Fruit fly (Drosophila melanogaster) whole organism, embryonic: ENCODE data around the gene Cht2.

ENCODE experiments used
- Aef1 ChIP-seq: fragments of 200-800 bp; sonication (Bioruptor generic); IDR thresholded peaks from 3 replicates; pipeline ENCODE4 v1.3.6; 2022; ENCODE audit warnings: missing biosample characterization, missing genetic modification characterization
- BEAF-32 ChIP-seq: fragments of 200-800 bp; sonication (Bioruptor generic); optimal IDR thresholded peaks from 3 replicates; lab custom pipeline; 2017; ENCODE audit warnings: missing biosample characterization, missing genetic modification characterization, mild to moderate bottlenecking, moderate library complexity, missing genetic modification reagents
- Blimp-1 ChIP-seq: fragments of 200-800 bp; sonication (Bioruptor generic); optimal IDR thresholded peaks from 3 replicates; lab custom pipeline; 2018; ENCODE audit warnings: missing biosample characterization, missing genetic modification characterization, mild to moderate bottlenecking, moderate library complexity, missing genetic modification reagents
- CG10147 ChIP-seq: fragments of 200-800 bp; sonication (Bioruptor generic); optimal IDR thresholded peaks from 2 replicates; lab custom pipeline; 2019; ENCODE audit warnings: missing biosample characterization, mild to moderate bottlenecking, missing genetic modification characterization, moderate library complexity
- CG10565 ChIP-seq: fragments of 200-800 bp; sonication (Bioruptor generic); optimal IDR thresholded peaks from 3 replicates; lab custom pipeline; 2016; ENCODE audit warnings: missing biosample characterization, mild to moderate bottlenecking, missing genetic modification characterization
- CG10979 ChIP-seq: fragments of 200-800 bp; sonication (Bioruptor generic); optimal IDR thresholded peaks from 2 replicates; lab custom pipeline; 2018; ENCODE audit warnings: missing biosample characterization, mild to moderate bottlenecking, missing genetic modification characterization, moderate library complexity
- CG11247 ChIP-seq: fragments of 200-800 bp; sonication (Bioruptor generic); IDR thresholded peaks from 2 replicates; pipeline ENCODE4 v1.3.6; 2022; ENCODE audit warnings: missing biosample characterization, missing genetic modification characterization
- CG11456 ChIP-seq: fragments of 200-800 bp; sonication (Bioruptor generic); IDR thresholded peaks from 3 replicates; pipeline ENCODE4 v1.3.6; 2022; ENCODE audit warnings: missing biosample characterization, missing genetic modification characterization
- CG11695 ChIP-seq: fragments of 200-800 bp; sonication (Bioruptor generic); IDR thresholded peaks from 3 replicates; pipeline ENCODE4 v1.3.6; 2022; ENCODE audit warnings: missing biosample characterization, missing genetic modification characterization
- CG11723 ChIP-seq: fragments of 200-800 bp; sonication (Bioruptor generic); optimal IDR thresholded peaks from 2 replicates; lab custom pipeline; 2017; ENCODE audit warnings: missing biosample characterization, mild to moderate bottlenecking, missing genetic modification characterization
- CG12155 ChIP-seq: fragments of 200-800 bp; sonication (Bioruptor generic); optimal IDR thresholded peaks from 3 replicates; lab custom pipeline; 2016; ENCODE audit warnings: missing biosample characterization, missing genetic modification characterization
- CG14050 ChIP-seq: fragments of 200-800 bp; sonication (Bioruptor generic); IDR thresholded peaks from 3 replicates; pipeline ENCODE4 v1.3.6; 2022; ENCODE audit warnings: missing biosample characterization, missing genetic modification characterization
- CG15601 ChIP-seq: fragments of 200-800 bp; sonication (Bioruptor generic); optimal IDR thresholded peaks from 3 replicates; lab custom pipeline; 2019; ENCODE audit warnings: missing biosample characterization, mild to moderate bottlenecking, missing genetic modification characterization, moderate library complexity
- CG16813 ChIP-seq: fragments of 200-800 bp; sonication (Bioruptor generic); IDR thresholded peaks from 3 replicates; pipeline ENCODE4 v1.3.6; 2022; ENCODE audit warnings: missing biosample characterization, missing genetic modification characterization; ENCODE audit not compliant: partially characterized antibody
- CG17385 ChIP-seq: fragments of 200-800 bp; sonication (Bioruptor generic); optimal IDR thresholded peaks from 3 replicates; lab custom pipeline; 2018; ENCODE audit warnings: missing biosample characterization, mild to moderate bottlenecking, missing genetic modification characterization
- CG17912 ChIP-seq: fragments of 200-800 bp; sonication (Bioruptor generic); optimal IDR thresholded peaks from 2 replicates; lab custom pipeline; 2018; ENCODE audit warnings: missing biosample characterization, mild to moderate bottlenecking, missing genetic modification characterization
- CG18599 ChIP-seq: fragments of 200-800 bp; sonication (Bioruptor generic); optimal IDR thresholded peaks from 3 replicates; lab custom pipeline; 2017; ENCODE audit warnings: missing biosample characterization, missing genetic modification characterization, mild to moderate bottlenecking, moderate library complexity, missing genetic modification reagents
- CG2116 ChIP-seq: fragments of 200-800 bp; sonication (Bioruptor generic); optimal IDR thresholded peaks from 3 replicates; lab custom pipeline; 2018; ENCODE audit warnings: missing biosample characterization, mild to moderate bottlenecking, missing genetic modification characterization
- CG2199 ChIP-seq: fragments of 200-800 bp; sonication (Bioruptor generic); IDR thresholded peaks from 3 replicates; pipeline ENCODE4 v1.3.6; 2022; ENCODE audit warnings: missing biosample characterization, missing genetic modification characterization
- CG2678 ChIP-seq: fragments of 200-800 bp; sonication (Bioruptor generic); optimal IDR thresholded peaks from 3 replicates; lab custom pipeline; 2019; ENCODE audit warnings: missing biosample characterization, mild to moderate bottlenecking, missing genetic modification characterization, moderate library complexity
- CG2875 ChIP-seq: fragments of 200-800 bp; sonication (Bioruptor generic); optimal IDR thresholded peaks from 2 replicates; lab custom pipeline; 2017; ENCODE audit warnings: missing biosample characterization, mild to moderate bottlenecking, missing genetic modification characterization, missing genetic modification reagents
- CG33213 ChIP-seq: fragments of 200-800 bp; sonication (Bioruptor generic); optimal IDR thresholded peaks from 3 replicates; lab custom pipeline; 2016; ENCODE audit warnings: missing biosample characterization, missing genetic modification characterization
- CG3726 ChIP-seq: fragments of 200-800 bp; sonication (Bioruptor generic); IDR thresholded peaks from 3 replicates; pipeline ENCODE4, ENCODE4 v1.3.6; 2022; ENCODE audit warnings: missing biosample characterization, missing genetic modification characterization
- CG7745 ChIP-seq: fragments of 200-800 bp; sonication (Bioruptor generic); optimal IDR thresholded peaks from 2 replicates; lab custom pipeline; 2018; ENCODE audit warnings: missing biosample characterization, mild to moderate bottlenecking, missing genetic modification characterization, moderate library complexity
- CG7987 ChIP-seq: fragments of 200-800 bp; sonication (Bioruptor generic); optimal IDR thresholded peaks from 2 replicates; lab custom pipeline; 2018; ENCODE audit warnings: missing biosample characterization, mild to moderate bottlenecking, missing genetic modification characterization, moderate library complexity
- CG9437 ChIP-seq: fragments of 200-800 bp; sonication (Bioruptor generic); optimal IDR thresholded peaks from 2 replicates; lab custom pipeline; 2018; ENCODE audit warnings: missing biosample characterization, mild to moderate bottlenecking, missing genetic modification characterization
- CG9797 ChIP-seq: fragments of 200-800 bp; sonication (Bioruptor generic); optimal IDR thresholded peaks from 3 replicates; lab custom pipeline; 2018; ENCODE audit warnings: missing biosample characterization, mild to moderate bottlenecking, missing genetic modification characterization
- CG9932 ChIP-seq: fragments of 200-800 bp; sonication (Bioruptor generic); IDR thresholded peaks from 2 replicates; pipeline ENCODE4 v1.3.6; 2022; ENCODE audit warnings: missing biosample characterization, missing genetic modification characterization
- Drgx ChIP-seq: fragments of 200-800 bp; sonication (Bioruptor generic); IDR thresholded peaks from 2 replicates; pipeline ENCODE4 v1.3.6; 2022; ENCODE audit warnings: missing biosample characterization, missing genetic modification characterization
- Fer3 ChIP-seq: fragments of 200-800 bp; sonication (Bioruptor generic); optimal IDR thresholded peaks from 2 replicates; lab custom pipeline; 2018; ENCODE audit warnings: missing biosample characterization, mild to moderate bottlenecking, missing genetic modification characterization, moderate library complexity
- Hr51 ChIP-seq, 2 experiments: fragments of 200-800 bp; sonication (Bioruptor generic); optimal IDR thresholded peaks; 2 replicates in 1 of 2; 3 replicates in 1 of 2; lab custom pipeline; 2016 to 2018; ENCODE audit warnings: missing biosample characterization in 2 of 2, missing genetic modification characterization in 2 of 2, mild to moderate bottlenecking in 1 of 2, moderate library complexity in 1 of 2
- Hr78 ChIP-seq, 2 experiments: fragments of 200-800 bp in 1 of 2; fragments of >200 bp in 1 of 2; sonication (Bioruptor generic) in 1 of 2; optimal IDR thresholded peaks; 2 replicates each; lab custom pipeline; 2017 to 2019; ENCODE audit warnings: missing biosample characterization in 2 of 2, missing genetic modification characterization in 2 of 2, mild to moderate bottlenecking in 1 of 2, moderate library complexity in 1 of 2
- Mes4 ChIP-seq: fragments of 200-800 bp; sonication (Bioruptor generic); optimal IDR thresholded peaks from 2 replicates; lab custom pipeline; 2016; ENCODE audit warnings: missing biosample characterization, missing genetic modification characterization
- Nf-YC ChIP-seq: fragments of 200-800 bp; optimal IDR thresholded peaks from 3 replicates; lab custom pipeline; 2019; ENCODE audit warnings: missing biosample characterization, mild to moderate bottlenecking, missing genetic modification characterization, moderate library complexity
- Oaz ChIP-seq: fragments of 200-800 bp; sonication (Bioruptor generic); IDR thresholded peaks from 2 replicates; pipeline ENCODE4 v1.3.6; 2022; ENCODE audit warnings: missing biosample characterization, missing genetic modification characterization
- Side ChIP-seq: fragments of 200-800 bp; sonication (Bioruptor generic); optimal IDR thresholded peaks from 2 replicates; lab custom pipeline; 2016; ENCODE audit warnings: missing biosample characterization, missing genetic modification characterization
- Stat92E ChIP-seq, 3 experiments: fragments of >200 bp in 2 of 3; fragments of 200-800 bp in 1 of 3; sonication (Bioruptor generic) in 1 of 3; optimal IDR thresholded peaks; 2 replicates each; lab custom pipeline; 2017 to 2019; ENCODE audit warnings: missing biosample characterization in 3 of 3, missing genetic modification characterization in 3 of 3, mild to moderate bottlenecking in 1 of 3, moderate library complexity in 1 of 3
- cad ChIP-seq: fragments of >200 bp; optimal IDR thresholded peaks from 2 replicates; lab custom pipeline; 2017; ENCODE audit warnings: missing biosample characterization, missing genetic modification characterization
- dan ChIP-seq: fragments of 200-800 bp; sonication (Bioruptor generic); IDR thresholded peaks from 2 replicates; pipeline ENCODE4 v1.3.6; 2022; ENCODE audit warnings: missing biosample characterization, missing genetic modification characterization
- h ChIP-seq: fragments of >200 bp; optimal IDR thresholded peaks from 2 replicates; lab custom pipeline; 2017
- her ChIP-seq: fragments of 200-800 bp; sonication (Bioruptor generic); optimal IDR thresholded peaks from 2 replicates; lab custom pipeline; 2016; ENCODE audit warnings: missing biosample characterization, missing genetic modification characterization
- lilli ChIP-seq: fragments of 200-800 bp; sonication (Bioruptor generic); optimal IDR thresholded peaks from 3 replicates; lab custom pipeline; 2016; ENCODE audit warnings: missing biosample characterization, missing genetic modification characterization
- lola ChIP-seq, 3 experiments: fragments of >200 bp in 2 of 3; fragments of 200-800 bp in 1 of 3; sonication (Bioruptor generic) in 1 of 3; optimal IDR thresholded peaks; 2 replicates each; lab custom pipeline; 2017 to 2019; ENCODE audit warnings: missing biosample characterization in 3 of 3, missing genetic modification characterization in 3 of 3, mild to moderate bottlenecking in 1 of 3, moderate library complexity in 1 of 3
- org-1 ChIP-seq: fragments of 200-800 bp; sonication (Bioruptor generic); optimal IDR thresholded peaks from 2 replicates; lab custom pipeline; 2017; ENCODE audit warnings: missing biosample characterization, missing genetic modification characterization
- ro ChIP-seq: fragments of 200-800 bp; sonication (Bioruptor generic); IDR thresholded peaks from 2 replicates; pipeline ENCODE4 v1.3.6; 2022; ENCODE audit warnings: missing biosample characterization, missing genetic modification characterization
- sens ChIP-seq: fragments of 200-800 bp; sonication (Bioruptor generic); peaks from one replicate; lab custom pipeline; 2016; ENCODE audit warnings: missing biosample characterization, missing genetic modification characterization
- slou ChIP-seq: fragments of 200-800 bp; sonication (Bioruptor generic); optimal IDR thresholded peaks from 3 replicates; lab custom pipeline; 2016; ENCODE audit warnings: missing biosample characterization, missing genetic modification characterization
- trh ChIP-seq: fragments of 200-800 bp; sonication (Bioruptor generic); optimal IDR thresholded peaks from 2 replicates; lab custom pipeline; 2016; ENCODE audit warnings: missing biosample characterization, missing genetic modification characterization
- z ChIP-seq: fragments of 200-800 bp; sonication (Bioruptor generic); IDR thresholded peaks from 3 replicates; pipeline ENCODE4 v1.3.6; 2022; ENCODE audit warnings: missing biosample characterization, missing genetic modification characterization

Gene Cht2

DNA sequence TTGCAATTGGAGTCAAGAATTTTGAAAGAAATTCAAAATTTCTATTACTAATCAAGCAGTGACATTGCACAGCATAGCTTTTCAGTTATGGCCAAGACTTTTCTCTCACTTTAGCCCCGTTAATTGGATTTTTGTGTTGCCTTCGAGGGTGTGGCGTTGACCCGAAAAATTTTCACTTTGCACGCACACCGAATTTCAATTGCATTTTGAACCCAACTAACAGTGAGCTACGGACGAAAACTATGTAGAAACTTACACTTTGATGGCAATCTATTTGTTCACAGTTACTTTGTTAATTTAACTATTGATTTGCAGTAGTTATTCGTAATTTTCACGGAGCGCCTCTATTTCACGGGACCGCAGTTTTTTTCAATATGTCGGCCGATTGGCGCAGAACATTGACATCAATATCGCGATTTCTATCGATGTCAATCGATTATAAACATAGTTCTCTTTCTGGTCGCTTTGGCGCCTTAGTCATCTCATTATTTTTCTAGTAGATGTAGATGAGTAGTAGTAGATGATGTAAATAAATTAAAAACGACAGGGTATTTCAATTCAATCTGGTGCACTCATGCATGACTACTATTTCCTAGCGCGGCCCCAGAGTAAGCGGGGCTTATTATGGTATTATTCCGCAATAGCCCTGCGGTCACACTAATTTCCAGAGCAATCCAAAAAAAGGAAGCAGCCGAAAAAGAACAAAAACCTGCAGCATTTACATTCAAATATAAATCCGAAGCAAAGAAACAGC, 39.4 kb upstream of the Cht2 start, which contains the start of the genes alpha-Spec, dlt and Cdc37 (continued):
- TF ChIP-seq Oaz (GFP tag; lab: Robert Waterston, UW) (no peak), her (GFP tag; lab: Kevin White, UChicago) (peak; percentile 12), CG12155 (GFP tag; lab: Kevin White, UChicago) (no peak), Aef1 (GFP tag; lab: Robert Waterston, UW) (no peak), CG7987 (GFP tag; lab: Kevin White, UChicago) (no peak), CG17912 (no peak), CG10147 (GFP tag; lab: Kevin White, UChicago) (peak; percentile 27), lilli (GFP tag; lab: Kevin White, UChicago) (peak; percentile 15), Drgx (GFP tag; lab: Robert Waterston, UW) (no peak), CG9437 (peak; percentile 5), BEAF-32 (peak; percentile 86), CG33213 (GFP tag; lab: Kevin White, UChicago) (peak; percentile 59), Nf-YC (tag; lab: Kevin White, UChicago) (peak; percentile 58), ro (no peak), sens (GFP tag; lab: Kevin White, UChicago) (peak; percentile 84), CG11695 (GFP tag; lab: Robert Waterston, UW) (no peak), Hr51 (GFP tag; optimal IDR thresholded peaks at IDR 0.05; lab: Kevin White, UChicago) (no peak), Hr78 (GFP tag; optimal IDR thresholded peaks at IDR 0.05; lab: Kevin White, UChicago) (peak in 1 of 2 experiments; percentile 15), Fer3 (peak; percentile 24), org-1 (GFP tag; lab: Kevin White, UChicago) (no peak), lola (GFP tag; optimal IDR thresholded peaks at IDR 0.05; lab: Kevin White, UChicago) (no peak), Blimp-1 (no peak), z (GFP tag; lab: Robert Waterston, UW) (no peak), Stat92E (GFP tag; optimal IDR thresholded peaks at IDR 0.05; lab: Kevin White, UChicago) (peak in 1 of 3 experiments; percentile 21), h (lab: Kevin White, UChicago) (no peak), slou (GFP tag; lab: Kevin White, UChicago) (no peak), CG11723 (GFP tag; lab: Kevin White, UChicago) (no peak), trh (GFP tag; lab: Kevin White, UChicago) (no peak), CG9797 (GFP tag; lab: Kevin White, UChicago) (peak; percentile 88), CG9932 (GFP tag; lab: Robert Waterston, UW) (no peak), CG11247 (GFP tag; lab: Robert Waterston, UW) (no peak), CG3726 (no peak), Side (GFP tag; lab: Kevin White, UChicago) (peak; percentile 30), CG10979 (peak; percentile 1), CG10565 (no peak), CG2875 (GFP tag; lab: Kevin White, UChicago) (peak; percentile 34), CG18599 (GFP tag; lab: Kevin White, UChicago) (no peak), CG17385 (GFP tag; lab: Kevin White, UChicago) (no peak), CG2116 (GFP tag; lab: Kevin White, UChicago) (peak; percentile 82), CG2678 (tag; lab: Kevin White, UChicago) (no peak), CG11456 (no peak), dan (GFP tag; lab: Robert Waterston, UW) (no peak), CG7745 (no peak), cad (no peak), CG14050 (GFP tag; lab: Robert Waterston, UW) (no peak), CG16813 (GFP tag; lab: Robert Waterston, UW) (peak; percentile 80), CG2199 (no peak), CG15601 (peak; percentile 26), Mes4 (GFP tag; lab: Kevin White, UChicago) (no peak)
